Worm (Caenorhabditis elegans) whole organism, early embryonic: ENCODE data around the gene T13C5.2.

ENCODE experiments used
- ama-1 ChIP-seq: fragments of 150-350 bp; optimal IDR thresholded peaks from 2 replicates; lab custom pipeline; 2014
- ceh-13 ChIP-seq: fragments of 200-800 bp; sonication (Bioruptor generic); optimal IDR thresholded peaks from 2 replicates; lab custom pipeline; 2018; ENCODE audit warnings: mild to moderate bottlenecking, missing genetic modification characterization, missing compliant biosample characterization
- ceh-36 ChIP-seq: sonication (generic microtip); optimal IDR thresholded peaks from 2 replicates; lab custom pipeline; 2016; ENCODE audit warnings: missing genetic modification characterization, inconsistent platforms, missing compliant biosample characterization
- flt-1 ChIP-seq: fragments of 200-800 bp; sonication (Bioruptor generic); IDR thresholded peaks from 2 replicates; pipeline ENCODE4 v1.3.6; 2022; ENCODE audit warnings: missing genetic modification characterization, missing compliant biosample characterization
- hmbx-1 ChIP-seq: sonication (generic microtip); optimal IDR thresholded peaks from 2 replicates; lab custom pipeline; 2016; ENCODE audit warnings: mild to moderate bottlenecking, missing genetic modification characterization, missing compliant biosample characterization
- hnd-1 ChIP-seq: sonication (generic microtip); optimal IDR thresholded peaks from 2 replicates; lab custom pipeline; 2016; ENCODE audit warnings: missing genetic modification characterization, missing compliant biosample characterization
- sea-1 ChIP-seq: fragments of 200-800 bp; sonication (Bioruptor generic); conservative IDR thresholded peaks from 2 replicates; pipeline ENCODE4 v1.3.6; 2022; ENCODE audit warnings: missing genetic modification characterization, missing compliant biosample characterization
- tbx-37 ChIP-seq: fragments of 200-800 bp; sonication (Bioruptor generic); conservative IDR thresholded peaks from 2 replicates; pipeline ENCODE4 v1.3.6; 2022; ENCODE audit warnings: missing genetic modification reagents, missing genetic modification characterization, missing compliant biosample characterization
- tra-4 ChIP-seq: sonication (generic microtip); optimal IDR thresholded peaks from 2 replicates; lab custom pipeline; 2017; ENCODE audit warnings: missing genetic modification characterization, missing compliant biosample characterization

ce11 chrX:6208463-6208862 lies 23.7 kb downstream of the T13C5.2 start, which contains the start of gene C14F11.7:
- TF ChIP-seq sea-1 (GFP tag; lab: Robert Waterston, UW): no peak
- TF ChIP-seq tbx-37 (GFP tag; lab: Robert Waterston, UW): no peak
- TF ChIP-seq ama-1 (lab: Kevin White, UChicago): no peak
- no peak for TF ChIP-seq ceh-36 (tag; lab: Kevin White, UChicago)
- TF ChIP-seq hmbx-1 (tag; lab: Kevin White, UChicago): no peak
- TF ChIP-seq flt-1 (GFP tag; lab: Robert Waterston, UW): no peak
- no peak for TF ChIP-seq hnd-1 (tag; lab: Kevin White, UChicago)
- TF ChIP-seq ceh-13 (GFP tag; lab: Kevin White, UChicago): no peak
- TF ChIP-seq tra-4 (tag; lab: Kevin White, UChicago): no peak
